Worm (Caenorhabditis elegans): ENCODE measurements around the gene imph-1.

ce11 chrIII:4519410-4519809 is 34.0 kb upstream of the imph-1 start:
- no peak for TF ChIP-seq blmp-1 (tag; optimal IDR thresholded peaks at IDR 0.05)
- no peak for TF ChIP-seq lsy-2 (tag; optimal IDR thresholded peaks at IDR 0.05)
- no peak for TF ChIP-seq bed-3 (GFP tag; optimal IDR thresholded peaks at IDR 0.05)
- TF ChIP-seq lin-13 (tag; optimal IDR thresholded peaks at IDR 0.05) = no peak

Data from whole organism, mixed stage, embryonic.